Worm (Caenorhabditis elegans) whole organism, young adult: ENCODE measurements around the gene T07A9.15.
A peak's percentile ranks its signal among the peaks of the same experiment; 100 is the strongest.

Experiments
- B0019.2 ChIP-seq: fragments of 200-800 bp; sonication (Bioruptor generic); conservative IDR thresholded peaks from 2 replicates; pipeline ENCODE4 v1.3.6; 2022; ENCODE audit warnings: missing genetic modification reagents, missing genetic modification characterization, missing compliant biosample characterization
- C06A6.2 ChIP-seq: fragments of 200-800 bp; sonication (Bioruptor generic); conservative IDR thresholded peaks from 2 replicates; pipeline ENCODE4 v1.3.6; 2022; ENCODE audit warnings: missing genetic modification characterization, missing compliant biosample characterization
- D2030.7 ChIP-seq: fragments of 200-800 bp; sonication (Bioruptor generic); IDR thresholded peaks from 2 replicates; pipeline ENCODE4 v1.3.6; 2022; ENCODE audit warnings: missing genetic modification reagents, missing genetic modification characterization, missing compliant biosample characterization
- F23B12.7 ChIP-seq: sonication (generic microtip); optimal IDR thresholded peaks from 2 replicates; lab custom pipeline; 2017; ENCODE audit warnings: missing genetic modification characterization, mild to moderate bottlenecking, missing compliant biosample characterization, antibody characterized with exemption, moderate library complexity; ENCODE audit not compliant: insufficient read depth
- F39B2.1 ChIP-seq: fragments of 200-800 bp; sonication (Bioruptor generic); IDR thresholded peaks from 2 replicates; pipeline ENCODE4 v1.3.6; 2022; ENCODE audit warnings: missing genetic modification reagents, missing genetic modification characterization, missing compliant biosample characterization
- T07F8.4 ChIP-seq: sonication (generic microtip); optimal IDR thresholded peaks from 2 replicates; lab custom pipeline; 2016; ENCODE audit warnings: mild to moderate bottlenecking, missing genetic modification characterization, moderate library complexity, missing compliant biosample characterization
- T26A5.8 ChIP-seq: sonication (generic microtip); optimal IDR thresholded peaks from 2 replicates; lab custom pipeline; 2016; ENCODE audit warnings: missing genetic modification characterization, missing compliant biosample characterization
- Y56A3A.18 ChIP-seq: fragments of 200-800 bp; sonication (Bioruptor generic); IDR thresholded peaks from 2 replicates; pipeline ENCODE4 v1.3.6; 2022; ENCODE audit warnings: missing genetic modification reagents, missing genetic modification characterization, missing compliant biosample characterization
- Y67H2A.10 ChIP-seq: fragments of 200-800 bp; sonication (Bioruptor generic); conservative IDR thresholded peaks from 2 replicates; pipeline ENCODE4 v1.3.6; 2022; ENCODE audit warnings: missing genetic modification reagents, missing genetic modification characterization, missing compliant biosample characterization
- Y95B8A.8 ChIP-seq: fragments of 200-800 bp; sonication (Bioruptor generic); IDR thresholded peaks from 2 replicates; pipeline ENCODE4 v1.3.6; 2022; ENCODE audit warnings: missing genetic modification reagents, missing genetic modification characterization, missing compliant biosample characterization
- aptf-3 ChIP-seq: fragments of 200-800 bp; sonication (Bioruptor generic); IDR thresholded peaks from 2 replicates; pipeline ENCODE4 v1.3.6; 2022; ENCODE audit warnings: missing genetic modification characterization, missing compliant biosample characterization
- bed-2 ChIP-seq: fragments of 200-800 bp; sonication (Bioruptor generic); IDR thresholded peaks from 2 replicates; pipeline ENCODE4 v1.3.6; 2022; ENCODE audit warnings: missing genetic modification reagents, missing genetic modification characterization, missing compliant biosample characterization
- ccch-3 ChIP-seq: fragments of 200-800 bp; sonication (Bioruptor generic); optimal IDR thresholded peaks from 2 replicates; lab custom pipeline; 2018; ENCODE audit warnings: mild to moderate bottlenecking, missing genetic modification characterization, missing compliant biosample characterization
- cebp-2 ChIP-seq: fragments of 200-800 bp; sonication (Bioruptor generic); IDR thresholded peaks from 2 replicates; pipeline ENCODE4 v1.3.6; 2022; ENCODE audit warnings: missing genetic modification characterization, missing compliant biosample characterization
- ceh-100 ChIP-seq: fragments of 200-800 bp; sonication (Bioruptor generic); IDR thresholded peaks from 2 replicates; pipeline ENCODE4 v1.3.6; 2022; ENCODE audit warnings: missing genetic modification reagents, missing genetic modification characterization, missing compliant biosample characterization
- ceh-40 ChIP-seq: fragments of 200-800 bp; sonication (Bioruptor generic); IDR thresholded peaks from 2 replicates; pipeline ENCODE4 v1.3.6; 2022; ENCODE audit warnings: missing genetic modification characterization, missing compliant biosample characterization
- ceh-91 ChIP-seq: fragments of 200-800 bp; sonication (Bioruptor generic); IDR thresholded peaks from 2 replicates; pipeline ENCODE4 v1.3.6; 2022; ENCODE audit warnings: missing genetic modification reagents, missing genetic modification characterization, missing compliant biosample characterization
- chd-7 ChIP-seq: sonication (generic microtip); optimal IDR thresholded peaks from 2 replicates; lab custom pipeline; 2016; ENCODE audit warnings: mild to moderate bottlenecking, missing genetic modification characterization, moderate library complexity, missing compliant biosample characterization
- hlh-26 ChIP-seq: fragments of 200-800 bp; sonication (Bioruptor generic); conservative IDR thresholded peaks from 2 replicates; pipeline ENCODE4 v1.3.6; 2022; ENCODE audit warnings: missing genetic modification reagents, missing genetic modification characterization, missing compliant biosample characterization
- hmg-20 ChIP-seq: fragments of 200-800 bp; sonication (Bioruptor generic); IDR thresholded peaks from 2 replicates; pipeline ENCODE4 v1.3.6; 2022; ENCODE audit warnings: missing genetic modification reagents, missing genetic modification characterization, missing compliant biosample characterization
- lag-1 ChIP-seq: fragments of 200-800 bp; sonication (Bioruptor generic); IDR thresholded peaks from 2 replicates; pipeline ENCODE4 v1.3.6; 2022; ENCODE audit warnings: missing genetic modification reagents, missing genetic modification characterization, missing compliant biosample characterization
- lin-26 ChIP-seq: fragments of 200-800 bp; sonication (Bioruptor generic); IDR thresholded peaks from 2 replicates; pipeline ENCODE4 v1.3.6; 2022; ENCODE audit warnings: missing genetic modification reagents, missing genetic modification characterization, missing compliant biosample characterization
- lin-40 ChIP-seq: sonication (generic microtip); optimal IDR thresholded peaks from 2 replicates; lab custom pipeline; 2016; ENCODE audit warnings: missing genetic modification characterization, mild to moderate bottlenecking, missing compliant biosample characterization, missing genotype, missing genetic modification reagents
- lin-54 ChIP-seq: fragments of 200-800 bp; sonication (Bioruptor generic); optimal IDR thresholded peaks from 2 replicates; lab custom pipeline; 2018; ENCODE audit warnings: mild to moderate bottlenecking, missing genetic modification characterization, missing compliant biosample characterization
- lsy-27 ChIP-seq: sonication (generic microtip); optimal IDR thresholded peaks from 2 replicates; lab custom pipeline; 2017; ENCODE audit warnings: missing genetic modification characterization, mild to moderate bottlenecking, missing compliant biosample characterization, antibody characterized with exemption, missing genotype, borderline replicate concordance; ENCODE audit not compliant: insufficient read depth
- madf-3 ChIP-seq: fragments of 200-800 bp; sonication (Bioruptor generic); IDR thresholded peaks from 2 replicates; pipeline ENCODE4 v1.3.6; 2022; ENCODE audit warnings: missing genetic modification reagents, missing genetic modification characterization, missing compliant biosample characterization
- madf-6 ChIP-seq: fragments of 200-800 bp; sonication (Bioruptor generic); IDR thresholded peaks from 2 replicates; pipeline ENCODE4 v1.3.6; 2022; ENCODE audit warnings: missing genetic modification reagents, missing genetic modification characterization, missing compliant biosample characterization
- mcd-1 ChIP-seq: fragments of 200-800 bp; sonication (Bioruptor generic); IDR thresholded peaks from 2 replicates; pipeline ENCODE4 v1.3.6; 2022; ENCODE audit warnings: missing genetic modification reagents, missing genetic modification characterization, missing compliant biosample characterization
- nfya-1 ChIP-seq: sonication (generic microtip); optimal IDR thresholded peaks from 2 replicates; lab custom pipeline; 2017; ENCODE audit warnings: antibody characterized with exemption, missing compliant biosample characterization, missing genetic modification characterization, borderline replicate concordance; ENCODE audit not compliant: insufficient read depth
- nfya-2 ChIP-seq: fragments of 200-800 bp; sonication (Bioruptor generic); IDR thresholded peaks from 2 replicates; pipeline ENCODE4 v1.3.6; 2022; ENCODE audit warnings: missing genetic modification reagents, missing genetic modification characterization, missing compliant biosample characterization
- nhr-120 ChIP-seq: fragments of 200-800 bp; sonication (Bioruptor generic); IDR thresholded peaks from 2 replicates; pipeline ENCODE4 v1.3.6; 2022; ENCODE audit warnings: missing genetic modification characterization, missing compliant biosample characterization
- nhr-90 ChIP-seq: sonication (generic microtip); optimal IDR thresholded peaks from 2 replicates; lab custom pipeline; 2016; ENCODE audit warnings: missing genotype, mild to moderate bottlenecking, missing genetic modification characterization, missing compliant biosample characterization
- pbrm-1 ChIP-seq: fragments of 200-800 bp; sonication (Bioruptor generic); IDR thresholded peaks from 2 replicates; pipeline ENCODE4 v1.3.6; 2022; ENCODE audit warnings: missing genetic modification reagents, missing genetic modification characterization, missing compliant biosample characterization
- rpc-1 ChIP-seq, 2 experiments: fragments of 150-350 bp in 1 of 2; sonication (generic microtip) in 1 of 2; optimal IDR thresholded peaks; 2 replicates each; lab custom pipeline; 2014 to 2018; ENCODE audit warnings: missing biosample characterization in 1 of 2, missing genetic modification characterization in 1 of 2, missing genetic modification reagents in 1 of 2, missing genotype in 1 of 2
- sea-2 ChIP-seq: fragments of 200-800 bp; sonication (Bioruptor generic); IDR thresholded peaks from 2 replicates; pipeline ENCODE4 v1.3.6; 2022; ENCODE audit warnings: missing genetic modification characterization, missing compliant biosample characterization
- sptf-2 ChIP-seq: fragments of 200-800 bp; sonication (Bioruptor generic); optimal IDR thresholded peaks from 2 replicates; lab custom pipeline; 2018; ENCODE audit warnings: mild to moderate bottlenecking, missing genetic modification characterization, missing compliant biosample characterization
- tlf-1 ChIP-seq: fragments of 200-800 bp; sonication (Bioruptor generic); optimal IDR thresholded peaks from 2 replicates; lab custom pipeline; 2018; ENCODE audit warnings: mild to moderate bottlenecking, missing genetic modification characterization, missing compliant biosample characterization
- unc-130 ChIP-seq: sonication (generic microtip); optimal IDR thresholded peaks from 2 replicates; lab custom pipeline; 2016; ENCODE audit warnings: missing genetic modification reagents, missing genetic modification characterization, missing compliant biosample characterization
- xnd-1 ChIP-seq: sonication (generic microtip); optimal IDR thresholded peaks from 2 replicates; lab custom pipeline; 2016; ENCODE audit warnings: missing genotype, missing genetic modification reagents, missing genetic modification characterization, missing compliant biosample characterization
- ztf-26 ChIP-seq: sonication (generic microtip); optimal IDR thresholded peaks from 2 replicates; lab custom pipeline; 2017; ENCODE audit warnings: missing genetic modification characterization, missing compliant biosample characterization

The T07A9.15 gene

DNA sequence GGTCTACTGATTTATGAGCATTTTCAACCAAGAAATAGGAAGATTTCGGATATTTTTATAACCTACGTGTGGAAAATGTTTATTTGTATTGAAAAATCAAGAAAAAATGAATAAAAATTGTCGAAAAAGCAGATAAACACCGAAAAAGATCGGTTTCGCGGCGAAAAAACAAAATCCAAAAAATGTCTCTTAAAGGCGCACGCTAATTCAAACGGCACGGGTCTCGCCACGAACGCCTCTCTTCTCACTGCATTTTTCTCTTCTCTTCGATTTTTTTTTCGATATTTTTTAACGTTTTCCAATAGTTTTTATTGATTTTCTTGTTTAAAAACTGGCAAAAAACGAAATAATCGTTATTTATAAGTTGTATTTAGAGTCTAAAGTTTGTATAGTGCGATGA, 32.2 kb upstream of the T07A9.15 start (continued):
- TF ChIP-seq mcd-1 = peak; percentile 31; the same call in 1 of the 2 replicates
- TF ChIP-seq ceh-100 (GFP tag; lab: Robert Waterston, UW) = no peak

DNA sequence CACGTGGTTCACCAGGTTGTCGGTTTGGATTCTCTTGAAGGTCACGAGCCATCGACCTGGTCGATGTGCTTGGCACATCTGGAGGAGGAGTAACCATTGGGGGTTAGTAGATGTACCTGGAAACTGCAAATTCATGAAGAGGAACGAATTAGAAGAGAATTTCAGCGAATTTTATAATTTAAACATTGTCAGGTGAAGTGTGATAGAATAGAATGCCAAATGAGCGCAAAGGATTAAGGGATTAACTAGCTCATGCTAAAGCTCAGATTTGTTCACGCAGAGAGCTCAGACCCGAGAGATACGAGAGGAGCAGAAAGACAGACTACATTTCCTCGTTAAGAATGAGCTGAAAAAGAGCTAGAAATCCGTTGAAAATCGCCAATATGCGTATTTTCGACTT, 31.7 kb upstream of the T07A9.15 start, which contains the start of gene daf-18:
daf-18 (minus strand) TSS at position 126 of the 400 bp plus-strand sequence.
- TF ChIP-seq aptf-3 (GFP tag; lab: Robert Waterston, UW) (no peak), hmg-20 (no peak), ceh-40 (no peak), F23B12.7 (tag; lab: Kevin White, UChicago) (no peak), Y95B8A.8 (GFP tag; lab: Robert Waterston, UW) (no peak), Y56A3A.18 (GFP tag; lab: Robert Waterston, UW) (no peak), chd-7 (tag; lab: Kevin White, UChicago) (no peak), C06A6.2 (GFP tag; lab: Robert Waterston, UW) (no peak), nfya-2 (GFP tag; lab: Robert Waterston, UW) (no peak), ztf-26 (tag; lab: Kevin White, UChicago) (no peak), D2030.7 (GFP tag; lab: Robert Waterston, UW) (no peak)

DNA sequence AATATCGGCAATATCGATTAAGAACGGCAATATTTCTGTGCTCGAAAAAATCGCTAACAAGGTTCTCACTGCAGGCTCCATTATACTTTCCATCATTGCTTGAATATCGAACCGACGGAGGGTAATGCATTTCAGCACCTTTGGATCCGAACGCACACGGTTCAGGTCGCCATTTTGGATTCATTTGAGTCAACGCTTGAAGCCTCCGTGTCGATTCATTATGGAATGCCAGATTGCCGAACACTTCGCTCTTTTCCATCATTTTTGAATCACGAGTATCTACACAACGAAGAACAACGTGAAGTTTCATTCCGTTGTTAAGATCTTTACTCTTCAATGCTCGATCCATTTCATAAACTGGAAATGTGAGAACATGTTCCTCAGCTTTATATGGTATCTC, 28.8 kb upstream of the T07A9.15 start:
- TF ChIP-seq lin-26 (GFP tag; lab: Robert Waterston, UW) = 0 out of 2 replicates have a peak, but pooled peaks have one; percentile 35
- TF ChIP-seq hlh-26 (GFP tag; lab: Robert Waterston, UW) = no peak
- TF ChIP-seq, all 124 proteins: peak for 1

DNA sequence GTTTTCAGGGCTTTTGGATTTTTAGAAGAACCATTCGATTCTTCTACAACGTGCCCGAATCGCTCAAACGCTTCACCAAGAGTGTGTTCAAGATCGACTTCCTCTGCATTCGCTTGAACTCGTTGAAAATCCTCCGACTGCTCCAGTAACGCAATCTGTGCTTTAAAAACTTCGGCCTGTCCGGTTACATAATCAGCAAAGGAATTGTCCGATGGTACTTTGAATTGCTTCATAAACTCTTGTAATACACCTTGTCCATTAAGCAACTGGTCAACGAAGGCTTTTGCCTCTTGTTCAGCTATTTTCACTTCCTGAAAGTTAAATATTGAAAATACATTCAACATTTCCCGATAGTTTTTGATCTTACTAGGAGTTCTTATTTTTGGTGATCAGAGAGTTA, 27.3 kb upstream of the T07A9.15 start:
- peak; percentile 38; the same call in 1 of the 2 replicates for TF ChIP-seq madf-6 (GFP tag; lab: Robert Waterston, UW)
- 0 out of 2 replicates have a peak, but pooled peaks have one; percentile 62 for TF ChIP-seq madf-3 (GFP tag; lab: Robert Waterston, UW)
- TF ChIP-seq nfya-1 = no peak
- no peak for TF ChIP-seq B0019.2 (GFP tag; lab: Robert Waterston, UW)
- TF ChIP-seq bed-2 (GFP tag; lab: Robert Waterston, UW) = no peak
- TF ChIP-seq lag-1 (GFP tag; lab: Robert Waterston, UW) = no peak
- no peak for TF ChIP-seq lsy-27 (tag; lab: Kevin White, UChicago)
- 0 out of 2 replicates have a peak, but pooled peaks have one; percentile 24 for TF ChIP-seq Y56A3A.18 (GFP tag; lab: Robert Waterston, UW)

DNA sequence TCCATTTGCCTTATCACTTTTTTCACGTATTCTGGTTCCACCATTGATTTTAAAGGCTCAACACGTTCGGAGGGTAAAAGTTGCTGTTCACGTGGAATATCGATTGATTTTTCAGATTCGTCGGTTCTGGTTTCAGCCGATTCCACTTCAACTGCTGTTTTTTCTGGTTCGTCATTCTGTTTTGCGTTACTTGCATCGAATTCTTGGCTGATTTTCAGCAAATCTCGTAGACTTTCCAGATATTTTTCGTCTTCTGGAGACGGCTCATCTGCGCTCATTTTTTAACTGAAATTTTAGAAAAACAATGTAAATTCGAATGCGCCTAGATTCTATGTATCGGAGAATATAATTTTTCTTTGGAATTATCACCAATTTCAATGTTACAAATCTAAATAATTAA, 26.3 kb upstream of the T07A9.15 start, which contains the start of gene eri-1:
eri-1 (minus strand) TSS at position 285 of the 400 bp plus-strand sequence.
- TF ChIP-seq aptf-3 (GFP tag; lab: Robert Waterston, UW) (no peak), ccch-3 (GFP tag; lab: Kevin White, UChicago) (no peak), nhr-120 (GFP tag; lab: Robert Waterston, UW) (no peak), lin-40 (tag; lab: Kevin White, UChicago) (no peak), lin-54 (GFP tag; lab: Kevin White, UChicago) (no peak), xnd-1 (tag; lab: Kevin White, UChicago) (no peak), bed-2 (GFP tag; lab: Robert Waterston, UW) (no peak), unc-130 (GFP tag; lab: Kevin White, UChicago) (peak; percentile 35), T26A5.8 (tag; lab: Kevin White, UChicago) (peak; percentile 7), chd-7 (tag; lab: Kevin White, UChicago) (no peak), hmg-20 (no peak), rpc-1 (optimal IDR thresholded peaks at IDR 0.05; lab: Kevin White, UChicago) (no peak), rpc-1 (tag; optimal IDR thresholded peaks at IDR 0.05; lab: Kevin White, UChicago) (no peak), F39B2.1 (0 out of 2 replicates have a peak, but pooled peaks have one; percentile 52), sptf-2 (GFP tag; lab: Kevin White, UChicago) (no peak), tlf-1 (GFP tag; lab: Kevin White, UChicago) (no peak), B0019.2 (GFP tag; lab: Robert Waterston, UW) (no peak), T07F8.4 (tag; lab: Kevin White, UChicago) (no peak), Y67H2A.10 (GFP tag; lab: Robert Waterston, UW) (no peak), sea-2 (GFP tag; lab: Robert Waterston, UW) (no peak), ceh-91 (GFP tag; lab: Robert Waterston, UW) (no peak), pbrm-1 (GFP tag; lab: Robert Waterston, UW) (no peak), cebp-2 (GFP tag; lab: Robert Waterston, UW) (no peak), nhr-90 (tag; lab: Kevin White, UChicago) (no peak), C06A6.2 (GFP tag; lab: Robert Waterston, UW) (no peak), lsy-27 (tag; lab: Kevin White, UChicago) (no peak)
